Worm (Caenorhabditis elegans): ENCODE data around the gene R03H10.1.
"Not testable (repeated sequence)": the region's sequence is repeated elsewhere in the genome, so short reads cannot be mapped to it uniquely, and the experiment has no call there.

The R03H10.1 gene

ce11 chrII:4168404-4168803, 11.6 kb upstream of the R03H10.1 start, which contains the start of gene R03H10.4:
Gene R03H10.4 (minus strand): TSS chrII:4168504.
- TF ChIP-seq R02D3.7 (tag; optimal IDR thresholded peaks at IDR 0.05); nfya-1 (tag; optimal IDR thresholded peaks at IDR 0.05; ENCODE audit: insufficient read depth); sea-2 (GFP tag; optimal IDR thresholded peaks at IDR 0.05): not testable (repeated sequence)

DNA sequence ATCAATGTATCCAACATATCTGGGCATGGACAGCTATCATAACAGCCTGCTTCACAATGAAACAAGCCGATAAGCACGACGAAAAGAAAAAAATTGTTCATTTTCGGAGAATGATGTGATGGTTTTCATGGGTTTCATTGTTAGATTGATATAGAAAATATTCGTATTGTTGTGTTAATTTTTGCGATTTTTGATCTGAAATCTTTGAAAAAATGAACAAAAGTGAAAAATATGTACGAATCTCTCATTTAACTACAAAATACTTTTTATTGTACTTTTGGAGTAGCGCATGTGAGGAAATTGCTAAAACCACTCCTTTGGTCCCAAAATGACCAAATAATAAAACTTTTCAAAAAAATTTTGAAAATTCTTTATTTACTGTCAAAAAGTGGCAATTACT, 9.5 kb upstream of the R03H10.1 start, which contains the start of gene R03H10.5:
R03H10.5 (minus strand) TSS at position 101 of the 400 bp plus-strand sequence.
- TF ChIP-seq nhr-11 (tag; optimal IDR thresholded peaks at IDR 0.05) (no peak), skn-1 (tag; optimal IDR thresholded peaks at IDR 0.05) (no peak), ZK546.5 (tag; optimal IDR thresholded peaks at IDR 0.05) (no peak), mdl-1 (tag; optimal IDR thresholded peaks at IDR 0.05) (no peak)

DNA sequence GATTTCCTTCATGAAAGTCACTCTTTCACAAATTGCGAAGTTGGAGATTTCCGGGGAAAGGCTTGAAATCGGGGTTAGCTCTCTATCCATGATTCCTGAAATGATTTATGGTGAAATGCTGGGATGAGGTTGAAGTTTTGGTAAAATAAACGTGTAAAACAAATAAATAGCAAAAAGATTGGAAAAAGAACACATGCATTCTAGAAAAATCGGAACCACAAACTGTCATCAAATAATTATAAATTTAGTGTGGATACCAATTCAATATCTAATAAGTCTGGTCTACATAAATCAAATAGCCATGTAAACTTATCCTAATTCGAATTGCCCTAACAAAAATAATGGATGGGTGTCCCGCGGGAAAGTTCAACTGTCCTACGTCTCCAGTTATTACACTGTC, 6.7 kb upstream of the R03H10.1 start, which contains the start of gene R03H10.6:
R03H10.6 (minus strand) TSS at position 101 of the 400 bp plus-strand sequence.
- TF ChIP-seq mdl-1 (tag; optimal IDR thresholded peaks at IDR 0.05), result no peak
- no peak for TF ChIP-seq pqm-1 (tag; optimal IDR thresholded peaks at IDR 0.05)
- no peak for TF ChIP-seq ceh-28 (tag; optimal IDR thresholded peaks at IDR 0.05)
- no peak for TF ChIP-seq elt-2 (tag; optimal IDR thresholded peaks at IDR 0.05)
- TF ChIP-seq nhr-43 (tag; optimal IDR thresholded peaks at IDR 0.05; ENCODE audit: poor library complexity, severe bottlenecking), result no peak
- TF ChIP-seq aly-2 (tag; optimal IDR thresholded peaks at IDR 0.05), result no peak
- no peak for TF ChIP-seq jun-1 (tag; optimal IDR thresholded peaks at IDR 0.05)
- TF ChIP-seq nhr-67 (tag; optimal IDR thresholded peaks at IDR 0.05), result no peak

ce11 chrII:4173842-4174241, 6.2 kb upstream of the R03H10.1 start:
- peak; percentile 33 for TF ChIP-seq lin-15B (tag; optimal IDR thresholded peaks at IDR 0.05)
- no peak for TF ChIP-seq fos-1 (tag; optimal IDR thresholded peaks at IDR 0.05)

DNA sequence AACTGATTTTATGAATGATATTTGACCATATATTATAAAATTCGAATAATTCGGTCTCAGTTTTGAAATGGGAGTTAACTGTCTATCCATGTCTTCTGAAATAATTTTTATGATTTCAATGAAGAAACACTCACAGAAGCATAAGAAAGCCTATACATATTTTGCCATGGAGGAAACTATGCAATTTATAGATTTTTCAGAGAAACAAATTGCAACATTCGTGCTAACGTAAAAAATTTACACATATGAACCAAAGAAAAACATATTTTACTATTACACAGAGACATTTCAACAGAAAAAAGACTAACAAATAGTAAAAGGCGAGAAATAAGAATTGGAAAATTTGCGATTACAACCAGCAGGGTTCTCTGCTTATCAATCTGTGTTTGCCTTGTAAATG, 1.2 kb upstream of the R03H10.1 start, which contains the start of gene R03H10.7:
R03H10.7 (minus strand) TSS at position 101 of the 400 bp plus-strand sequence.
- TF ChIP-seq aly-2 (tag; optimal IDR thresholded peaks at IDR 0.05), result no peak
- no peak for TF ChIP-seq lin-39 (tag; optimal IDR thresholded peaks at IDR 0.05)
- TF ChIP-seq elt-2 (tag; optimal IDR thresholded peaks at IDR 0.05), result no peak
- no peak for TF ChIP-seq tbx-2 (tag; optimal IDR thresholded peaks at IDR 0.05)
- TF ChIP-seq nhr-28 (tag; optimal IDR thresholded peaks at IDR 0.05), result no peak
- no peak for TF ChIP-seq hmg-11 (tag; optimal IDR thresholded peaks at IDR 0.05)
- no peak for TF ChIP-seq daf-12 (tag; optimal IDR thresholded peaks at IDR 0.05)
- no peak for TF ChIP-seq egl-27 (tag; optimal IDR thresholded peaks at IDR 0.05)
- TF ChIP-seq nhr-23 (tag; optimal IDR thresholded peaks at IDR 0.05), result no peak
- TF ChIP-seq nhr-77 (tag; optimal IDR thresholded peaks at IDR 0.05), result no peak
- TF ChIP-seq snpc-4 (tag; optimal IDR thresholded peaks at IDR 0.05), result no peak
- TF ChIP-seq fos-1 (tag; optimal IDR thresholded peaks at IDR 0.05), result no peak
- no peak for TF ChIP-seq nhr-25 (tag; optimal IDR thresholded peaks at IDR 0.05)
- TF ChIP-seq lsy-12 (tag; optimal IDR thresholded peaks at IDR 0.05), result no peak
- no peak for TF ChIP-seq nhr-237 (tag; optimal IDR thresholded peaks at IDR 0.05)

DNA sequence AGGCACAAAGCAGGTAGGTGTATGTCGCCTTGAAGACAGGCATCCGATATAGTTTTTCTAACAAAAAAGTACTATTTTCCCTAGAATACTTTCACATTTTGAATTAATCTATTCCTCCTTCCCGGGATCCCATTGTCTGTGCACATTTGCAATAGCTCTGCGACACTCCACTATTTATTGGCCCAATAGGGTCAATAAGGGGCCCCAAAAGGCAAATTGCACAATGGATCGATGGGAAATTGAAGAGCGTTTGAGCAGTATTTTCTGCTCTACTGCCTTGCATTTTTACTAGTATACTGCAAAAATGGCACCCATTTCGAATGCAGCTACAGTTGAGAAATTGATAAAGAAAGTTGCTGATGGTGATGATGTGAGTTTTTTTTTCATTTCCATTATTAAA, 2.3 kb downstream of the R03H10.1 start, which contains the start of gene R03H10.11:
R03H10.11 (plus strand) TSS at position 301 of the 400 bp plus-strand sequence.
- TF ChIP-seq skn-1 (tag; optimal IDR thresholded peaks at IDR 0.05), result no peak
- TF ChIP-seq eor-1 (tag; optimal IDR thresholded peaks at IDR 0.05), result no peak
- TF ChIP-seq lsy-12 (tag; optimal IDR thresholded peaks at IDR 0.05), result no peak
- TF ChIP-seq fkh-10 (GFP tag; optimal IDR thresholded peaks at IDR 0.05), result no peak
- no peak for TF ChIP-seq zag-1 (tag; optimal IDR thresholded peaks at IDR 0.05)
- no peak for TF ChIP-seq elt-3 (tag; optimal IDR thresholded peaks at IDR 0.05)
- TF ChIP-seq egl-27 (tag; optimal IDR thresholded peaks at IDR 0.05), result no peak
- TF ChIP-seq ceh-9 (tag; optimal IDR thresholded peaks at IDR 0.05), result no peak

Measured in whole organism, L3 larva.